Fruit fly (Drosophila melanogaster) S2 (cell line): ENCODE results near the gene Spg7.

Experiments
- CG8478 ChIP-seq: fragments of >200 bp; optimal IDR thresholded peaks from 2 replicates; lab custom pipeline; 2018
- CTCF ChIP-seq, 2 experiments: fragments of >200 bp; optimal IDR thresholded peaks; 2 replicates each; lab custom pipeline; 2018

dm6 chrX:2645593-2645992 is 52.4 kb downstream of the Spg7 start:
- no peak for TF ChIP-seq CTCF (optimal IDR thresholded peaks at IDR 0.05; lab: Kevin White, UChicago)
- TF ChIP-seq CG8478: no peak
